Fruit fly (Drosophila melanogaster) whole organism, adult: Measurements from ENCODE around the gene Dlip2.

Experiments used
- CG11617 ChIP-seq: fragments of 200-800 bp; sonication (Bioruptor generic); optimal IDR thresholded peaks from 2 replicates; lab custom pipeline; 2017; ENCODE audit warnings: mild to moderate bottlenecking, missing biosample characterization, missing genetic modification reagents, missing genetic modification characterization
- CG12768 ChIP-seq: fragments of 200-800 bp; sonication (Bioruptor generic); optimal IDR thresholded peaks from 2 replicates; lab custom pipeline; 2017; ENCODE audit warnings: missing biosample characterization, missing genetic modification characterization, mild to moderate bottlenecking, moderate library complexity, missing genetic modification reagents
- CG14711 ChIP-seq: fragments of 200-800 bp; sonication (Bioruptor generic); optimal IDR thresholded peaks from 2 replicates; lab custom pipeline; 2018; ENCODE audit warnings: missing biosample characterization, mild to moderate bottlenecking, missing genetic modification characterization, moderate library complexity
- CG1620 ChIP-seq: fragments of 200-800 bp; sonication (Bioruptor generic); optimal IDR thresholded peaks from 2 replicates; lab custom pipeline; 2016; ENCODE audit warnings: missing biosample characterization, missing genetic modification characterization
- CG33017 ChIP-seq: fragments of 200-800 bp; sonication (Bioruptor generic); optimal IDR thresholded peaks from 2 replicates; lab custom pipeline; 2018; ENCODE audit warnings: missing biosample characterization, mild to moderate bottlenecking, missing genetic modification characterization, moderate library complexity
- CG5204 ChIP-seq: fragments of 200-800 bp; sonication (Bioruptor generic); optimal IDR thresholded peaks from 2 replicates; lab custom pipeline; 2016; ENCODE audit warnings: missing biosample characterization, missing genetic modification characterization
- CG7045 ChIP-seq: fragments of 200-800 bp; sonication (Bioruptor generic); optimal IDR thresholded peaks from 2 replicates; lab custom pipeline; 2017; ENCODE audit warnings: missing biosample characterization, mild to moderate bottlenecking, missing genetic modification characterization
- CG7101 ChIP-seq: fragments of 200-800 bp; sonication (Bioruptor generic); optimal IDR thresholded peaks from 2 replicates; lab custom pipeline; 2018; ENCODE audit warnings: missing biosample characterization, mild to moderate bottlenecking, missing genetic modification characterization, moderate library complexity
- Clk ChIP-seq: fragments of 200-800 bp; sonication (Bioruptor generic); optimal IDR thresholded peaks from 2 replicates; lab custom pipeline; 2017; ENCODE audit warnings: missing biosample characterization, missing genetic modification characterization
- Crg-1 ChIP-seq: fragments of 200-800 bp; sonication (Bioruptor generic); optimal IDR thresholded peaks from 2 replicates; lab custom pipeline; 2016; ENCODE audit warnings: missing biosample characterization, missing genetic modification characterization
- Hr96 ChIP-seq: fragments of 200-800 bp; sonication (Bioruptor generic); optimal IDR thresholded peaks from 2 replicates; lab custom pipeline; 2016; ENCODE audit warnings: missing biosample characterization, missing genetic modification characterization
- Mnt ChIP-seq: fragments of 200-800 bp; sonication (Bioruptor generic); optimal IDR thresholded peaks from 2 replicates; lab custom pipeline; 2016; ENCODE audit warnings: missing biosample characterization, mild to moderate bottlenecking, missing genetic modification characterization
- bab1 ChIP-seq: fragments of 200-800 bp; sonication (Bioruptor generic); optimal IDR thresholded peaks from 3 replicates; lab custom pipeline; 2019; ENCODE audit warnings: missing biosample characterization, mild to moderate bottlenecking, missing genetic modification characterization, moderate library complexity
- cic ChIP-seq: fragments of 200-800 bp; sonication (Bioruptor generic); optimal IDR thresholded peaks from 2 replicates; lab custom pipeline; 2017; ENCODE audit warnings: missing biosample characterization, mild to moderate bottlenecking, missing genetic modification characterization, moderate library complexity
- cnc ChIP-seq, 2 experiments: fragments of >200 bp; optimal IDR thresholded peaks; 2 replicates each; lab custom pipeline; 2017
- kay ChIP-seq: fragments of 200-800 bp; sonication (Bioruptor generic); peaks from one replicate; lab custom pipeline; 2016; ENCODE audit warnings: missing biosample characterization, missing genetic modification characterization, borderline replicate concordance
- ovo ChIP-seq: fragments of 200-800 bp; sonication (Bioruptor generic); optimal IDR thresholded peaks from 2 replicates; lab custom pipeline; 2016; ENCODE audit warnings: missing biosample characterization, missing genetic modification characterization
- pad ChIP-seq: fragments of 200-800 bp; sonication (Bioruptor generic); optimal IDR thresholded peaks from 3 replicates; lab custom pipeline; 2017; ENCODE audit warnings: missing biosample characterization, missing genetic modification characterization, mild to moderate bottlenecking, moderate library complexity, missing genetic modification reagents
- tj ChIP-seq: fragments of 200-800 bp; sonication (Bioruptor generic); optimal IDR thresholded peaks from 3 replicates; lab custom pipeline; 2017; ENCODE audit warnings: missing biosample characterization, mild to moderate bottlenecking, missing genetic modification characterization, moderate library complexity
- toe ChIP-seq: fragments of 200-800 bp; sonication (Bioruptor generic); optimal IDR thresholded peaks from 2 replicates; lab custom pipeline; 2016; ENCODE audit warnings: missing biosample characterization, missing genetic modification characterization

Gene Dlip2

DNA sequence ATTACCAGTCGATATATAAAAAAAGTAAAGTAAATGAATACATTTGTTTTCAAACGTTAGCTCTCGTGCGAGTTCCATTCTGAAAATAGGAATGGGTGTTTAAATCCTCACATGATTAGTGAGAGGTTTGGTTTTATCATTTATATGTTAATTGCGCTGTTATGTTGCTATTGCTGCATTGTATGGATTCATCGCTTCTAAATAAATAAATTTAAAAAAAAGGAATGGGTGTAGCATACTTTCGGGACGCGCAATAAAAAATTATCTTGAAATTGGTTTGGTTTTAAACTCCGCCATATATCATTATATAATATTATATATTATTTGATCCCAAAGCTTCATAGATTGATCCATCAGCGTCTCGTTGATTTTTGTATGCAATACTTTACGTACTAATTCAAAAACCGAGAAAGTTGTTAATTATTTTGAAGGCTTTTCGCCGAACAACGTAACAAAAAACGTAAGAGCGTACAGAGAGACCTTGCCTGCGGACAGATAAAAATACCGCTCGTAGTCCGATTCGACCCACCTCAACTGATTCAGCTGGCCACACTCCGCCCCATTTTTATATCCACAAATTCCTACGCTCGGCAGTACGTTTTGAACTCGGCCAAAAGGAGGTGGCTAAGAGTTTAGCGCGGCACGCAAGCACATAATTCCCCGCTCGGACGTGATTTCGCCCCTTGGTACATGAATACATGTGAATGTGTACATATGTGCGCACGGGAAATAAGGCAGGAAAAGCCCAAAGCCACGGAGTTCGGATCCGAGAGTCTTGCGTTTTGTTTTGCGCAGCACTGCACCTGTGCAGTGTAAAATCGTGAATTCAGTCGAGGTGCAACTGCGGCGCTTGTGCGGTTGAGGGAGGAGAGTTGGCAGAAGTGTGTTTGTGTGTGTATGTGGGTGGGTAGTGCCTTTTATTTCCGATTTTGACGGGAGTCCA, 13.8 kb upstream of the Dlip2 start, which contains the start of gene smash:
Gene smash (plus strand): TSS at position 589 of the 943 bp plus-strand sequence.
- TF ChIP-seq CG14711 (tag; lab: Kevin White, UChicago) (peak; percentile 15), tj (peak; percentile 67), toe (GFP tag; lab: Kevin White, UChicago) (no peak), Clk (GFP tag; lab: Kevin White, UChicago) (no peak), kay (GFP tag; lab: Kevin White, UChicago) (peak; percentile 40), CG1620 (GFP tag; lab: Kevin White, UChicago) (peak; percentile 54), CG12768 (GFP tag; lab: Kevin White, UChicago) (peak; percentile 77), pad (GFP tag; lab: Kevin White, UChicago) (peak; percentile 71), cnc (optimal IDR thresholded peaks at IDR 0.05; lab: Kevin White, UChicago) (no peak), CG7101 (tag; lab: Kevin White, UChicago) (peak; percentile 52), bab1 (peak; percentile 74), Mnt (GFP tag; lab: Kevin White, UChicago) (peak; percentile 82), CG11617 (GFP tag; lab: Kevin White, UChicago) (peak; percentile 80), CG5204 (no peak), Hr96 (GFP tag; lab: Kevin White, UChicago) (no peak), CG7045 (GFP tag; lab: Kevin White, UChicago) (peak; percentile 57), cic (GFP tag; lab: Kevin White, UChicago) (peak; percentile 82), CG33017 (tag; lab: Kevin White, UChicago) (peak; percentile 29)

DNA sequence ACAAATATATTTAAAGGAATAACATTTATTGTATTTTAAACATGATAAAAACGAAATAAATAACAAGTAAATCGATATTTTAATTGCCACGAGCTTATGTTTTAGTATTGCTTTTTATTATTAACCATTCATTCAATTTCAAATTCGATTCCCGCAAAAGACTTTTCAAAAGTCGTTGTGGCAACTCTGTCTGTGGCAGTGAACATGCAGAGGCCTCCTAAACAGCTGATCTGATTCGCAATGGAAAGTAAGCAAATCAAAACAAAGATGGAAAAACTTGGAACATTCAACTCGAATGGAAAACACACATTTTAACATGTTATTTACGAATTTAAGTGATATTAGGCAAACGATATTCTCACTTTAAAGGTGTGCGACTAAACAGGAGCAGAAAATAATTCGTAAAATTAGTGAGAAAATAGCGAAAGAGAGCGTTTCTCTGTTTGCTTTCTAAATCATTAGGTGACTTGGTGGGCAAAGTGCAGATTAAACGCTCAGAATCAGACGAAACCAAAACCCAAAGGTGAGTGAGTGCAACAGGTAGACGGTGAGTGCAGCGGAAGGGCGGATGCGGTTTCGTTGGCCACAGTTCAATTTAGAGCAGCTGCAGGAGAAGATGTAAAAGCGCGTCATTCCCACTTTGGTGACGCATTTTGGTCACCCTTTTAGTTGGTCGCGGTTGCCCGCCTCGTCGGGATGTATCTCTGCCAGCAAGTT, 9.3 kb upstream of the Dlip2 start, which contains the start of gene spartin:
Gene spartin (plus strand): TSS at position 244 of the 717 bp plus-strand sequence.
- TF ChIP-seq CG7045 (GFP tag; lab: Kevin White, UChicago): no peak
- peak; percentile 25 for TF ChIP-seq CG7101 (tag; lab: Kevin White, UChicago)
- peak; percentile 52 for TF ChIP-seq toe (GFP tag; lab: Kevin White, UChicago)
- TF ChIP-seq pad (GFP tag; lab: Kevin White, UChicago): no peak
- peak; percentile 97 for TF ChIP-seq kay (GFP tag; lab: Kevin White, UChicago)
- peak; percentile 42 for TF ChIP-seq CG33017 (tag; lab: Kevin White, UChicago)
- no peak for TF ChIP-seq Crg-1
- peak; percentile 37 for TF ChIP-seq Mnt (GFP tag; lab: Kevin White, UChicago)
- no peak for TF ChIP-seq Hr96 (GFP tag; lab: Kevin White, UChicago)
- peak; percentile 90 for TF ChIP-seq CG12768 (GFP tag; lab: Kevin White, UChicago)
- no peak for TF ChIP-seq CG5204
- TF ChIP-seq CG11617 (GFP tag; lab: Kevin White, UChicago): peak; percentile 56
- peak; percentile 98 for TF ChIP-seq CG14711 (tag; lab: Kevin White, UChicago)
- peak; percentile 41 for TF ChIP-seq CG1620 (GFP tag; lab: Kevin White, UChicago)
- no peak for TF ChIP-seq ovo (GFP tag; lab: Kevin White, UChicago)
- TF ChIP-seq Clk (GFP tag; lab: Kevin White, UChicago): no peak
- no peak for TF ChIP-seq tj
- TF ChIP-seq cic (GFP tag; lab: Kevin White, UChicago): peak; percentile 45
- no peak for TF ChIP-seq cnc (optimal IDR thresholded peaks at IDR 0.05; lab: Kevin White, UChicago)
- peak; percentile 37 for TF ChIP-seq bab1

DNA sequence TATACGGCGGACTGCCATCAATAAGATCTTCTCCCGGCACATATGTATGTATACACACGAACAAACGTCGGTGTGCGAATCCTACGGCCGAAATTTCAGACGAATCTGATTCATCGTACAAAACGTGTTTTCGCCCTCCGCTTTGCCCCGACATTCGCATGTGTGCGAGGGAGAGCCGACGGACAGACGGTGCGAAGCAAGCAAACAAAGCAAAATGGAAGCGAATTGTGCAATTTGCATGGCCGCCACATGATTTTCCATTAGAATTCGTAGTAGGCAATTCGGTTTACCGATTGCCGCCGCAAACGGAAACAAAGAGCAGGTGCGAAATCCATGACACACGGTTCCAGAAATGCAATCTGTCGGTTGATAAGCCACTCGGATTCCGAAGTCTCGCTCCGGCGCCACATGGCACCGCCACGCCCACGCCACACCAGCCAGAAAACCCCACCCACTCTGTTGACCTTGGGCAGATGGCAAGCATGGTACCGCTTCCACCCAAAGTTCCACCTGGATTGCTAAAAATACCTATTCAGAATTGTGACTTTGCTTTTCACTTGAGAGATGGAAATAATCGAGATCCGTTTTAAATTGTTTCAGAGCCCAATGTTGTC, 4.5 kb upstream of the Dlip2 start:
- peak; percentile 86 for TF ChIP-seq Mnt (GFP tag; lab: Kevin White, UChicago)
- peak; percentile 40 for TF ChIP-seq kay (GFP tag; lab: Kevin White, UChicago)
- no peak for TF ChIP-seq cnc (optimal IDR thresholded peaks at IDR 0.05; lab: Kevin White, UChicago)
- TF ChIP-seq tj: peak; percentile 5
- peak; percentile 40 for TF ChIP-seq cic (GFP tag; lab: Kevin White, UChicago)

DNA sequence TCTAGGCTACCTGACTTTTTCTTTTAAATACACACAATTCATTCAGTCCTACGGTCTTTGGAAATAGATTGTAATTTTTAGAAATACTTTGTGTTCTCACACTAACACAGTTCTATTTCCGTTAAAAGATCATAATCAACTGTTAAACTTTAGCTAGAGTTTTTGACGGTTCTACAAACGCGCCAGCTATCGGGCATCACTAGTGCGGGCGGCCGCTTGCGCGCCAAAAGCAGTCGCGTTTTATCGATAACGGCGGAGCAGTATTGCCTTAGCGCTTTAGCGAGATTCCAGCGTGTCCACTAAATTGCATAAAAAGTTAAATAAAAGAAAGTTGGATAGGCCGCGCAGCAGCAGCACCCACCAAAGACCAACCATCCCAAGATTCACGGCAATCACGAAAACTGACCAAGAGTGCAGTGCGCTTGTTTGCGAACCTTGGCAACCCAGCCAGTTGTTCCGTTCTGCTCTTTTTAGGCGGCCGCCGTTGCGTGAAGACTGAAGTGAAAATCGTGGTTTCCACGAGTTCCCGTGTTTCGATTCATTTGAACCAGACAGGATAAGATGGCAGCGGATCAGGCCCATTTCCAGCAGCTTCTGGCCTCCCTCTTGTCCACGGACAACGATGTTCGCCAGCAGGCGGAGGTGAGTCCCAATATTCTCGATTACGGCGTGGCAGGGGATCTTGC, 3.8 kb upstream of the Dlip2 start, which contains the start of gene Karybeta3:
Gene Karybeta3 (plus strand): TSS at position 51 of the 686 bp plus-strand sequence.
- TF ChIP-seq tj (peak; percentile 57), Hr96 (GFP tag; lab: Kevin White, UChicago) (peak; percentile 86), cic (GFP tag; lab: Kevin White, UChicago) (peak; percentile 35), kay (GFP tag; lab: Kevin White, UChicago) (no peak), CG7101 (tag; lab: Kevin White, UChicago) (peak; percentile 79), CG11617 (GFP tag; lab: Kevin White, UChicago) (peak; percentile 91), Crg-1 (peak; percentile 83), CG1620 (GFP tag; lab: Kevin White, UChicago) (peak; percentile 81), CG7045 (GFP tag; lab: Kevin White, UChicago) (peak; percentile 68), CG33017 (tag; lab: Kevin White, UChicago) (peak; percentile 80), cnc (optimal IDR thresholded peaks at IDR 0.05; lab: Kevin White, UChicago) (no peak), Clk (GFP tag; lab: Kevin White, UChicago) (no peak), CG5204 (peak; percentile 78), ovo (GFP tag; lab: Kevin White, UChicago) (peak; percentile 76), pad (GFP tag; lab: Kevin White, UChicago) (peak; percentile 24), CG12768 (GFP tag; lab: Kevin White, UChicago) (peak; percentile 87), Mnt (GFP tag; lab: Kevin White, UChicago) (peak; percentile 86), toe (GFP tag; lab: Kevin White, UChicago) (peak; percentile 83), CG14711 (tag; lab: Kevin White, UChicago) (peak; percentile 99), bab1 (peak; percentile 75)
